Fruit fly (Drosophila melanogaster): ENCODE data around the gene CG4393.

Gene CG4393

DNA sequence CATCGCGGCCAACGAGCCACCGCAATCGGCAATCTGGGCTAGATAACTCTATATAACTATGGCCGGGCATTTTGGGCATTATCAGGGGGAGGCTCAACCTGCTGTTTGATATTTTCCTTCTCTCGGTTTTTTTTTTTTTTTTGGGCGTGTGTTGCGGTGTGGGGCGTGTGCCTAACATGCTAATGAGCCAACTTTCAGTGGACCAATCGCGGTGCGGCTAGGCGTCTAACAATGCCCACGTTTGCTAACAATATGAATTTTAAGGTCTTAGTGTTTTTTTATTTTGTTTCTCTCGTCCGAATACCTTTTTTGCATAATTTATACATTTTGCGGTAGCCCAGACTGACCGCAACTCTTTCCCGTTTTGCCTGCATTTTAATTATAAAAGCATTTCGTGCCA lies 37.3 kb upstream of the CG4393 start:
- TF ChIP-seq psq (GFP tag; optimal IDR thresholded peaks at IDR 0.05) (no peak), tai (GFP tag; optimal IDR thresholded peaks at IDR 0.05) (no peak), foxo (GFP tag; optimal IDR thresholded peaks at IDR 0.05) (no peak), Vsx2 (GFP tag; optimal IDR thresholded peaks at IDR 0.05; ENCODE audit: partially characterized antibody) (no peak), Hr78 (GFP tag; optimal IDR thresholded peaks at IDR 0.05) (no peak), Sp1 (GFP tag; optimal IDR thresholded peaks at IDR 0.05) (no peak), Abd-B (GFP tag; optimal IDR thresholded peaks at IDR 0.05) (no peak), ey (GFP tag; optimal IDR thresholded peaks at IDR 0.05) (no peak), CG9705 (GFP tag; optimal IDR thresholded peaks at IDR 0.05) (no peak), Dfd (GFP tag; optimal IDR thresholded peaks at IDR 0.05) (no peak)

DNA sequence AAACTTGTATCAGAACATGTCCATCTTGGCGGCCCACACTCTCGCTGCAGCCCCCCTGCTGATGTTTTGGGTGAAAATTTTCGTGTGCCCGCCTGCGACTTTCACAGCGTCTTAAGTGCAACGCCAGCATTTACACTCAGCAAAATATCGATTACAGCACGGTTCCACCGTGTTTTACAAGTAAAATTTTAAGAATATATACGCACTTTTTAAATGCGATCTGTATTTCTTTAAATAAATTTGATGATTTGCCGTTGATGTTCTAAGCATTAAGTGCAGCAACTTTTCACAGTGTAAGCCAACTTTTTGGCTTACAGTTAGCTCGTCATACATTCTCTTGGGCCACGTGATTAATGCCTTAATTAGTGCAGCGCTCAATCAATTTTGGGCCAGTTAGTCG lies 33.1 kb upstream of the CG4393 start:
- TF ChIP-seq dl (GFP tag; optimal IDR thresholded peaks at IDR 0.05; ENCODE audit: insufficient read depth in 1 of 2, partially characterized antibody in 2 of 2) (no peak), lola (GFP tag; optimal IDR thresholded peaks at IDR 0.05) (no peak), rgr (GFP tag; optimal IDR thresholded peaks at IDR 0.05) (peak; percentile 20), Dif (GFP tag; optimal IDR thresholded peaks at IDR 0.05; ENCODE audit: partially characterized antibody) (no peak), dmrt93B (GFP tag; optimal IDR thresholded peaks at IDR 0.05) (no peak), ey (GFP tag; optimal IDR thresholded peaks at IDR 0.05) (peak; percentile 19), jim (GFP tag; optimal IDR thresholded peaks at IDR 0.05) (no peak), CG32264 (GFP tag; optimal IDR thresholded peaks at IDR 0.05) (no peak), sage (GFP tag; optimal IDR thresholded peaks at IDR 0.05) (no peak), Sp1 (GFP tag; optimal IDR thresholded peaks at IDR 0.05) (no peak), brk (GFP tag; optimal IDR thresholded peaks at IDR 0.05) (no peak), foxo (GFP tag; optimal IDR thresholded peaks at IDR 0.05) (no peak), Dfd (GFP tag; optimal IDR thresholded peaks at IDR 0.05) (no peak), N (GFP tag; optimal IDR thresholded peaks at IDR 0.05) (no peak), h (GFP tag; optimal IDR thresholded peaks at IDR 0.05) (peak; percentile 34), HLH106 (tag; optimal IDR thresholded peaks at IDR 0.05) (no peak), Vsx2 (GFP tag; optimal IDR thresholded peaks at IDR 0.05; ENCODE audit: partially characterized antibody) (no peak), tai (GFP tag; optimal IDR thresholded peaks at IDR 0.05) (no peak), br (GFP tag; optimal IDR thresholded peaks at IDR 0.05) (no peak), psq (GFP tag; optimal IDR thresholded peaks at IDR 0.05) (no peak), dsf (GFP tag; optimal IDR thresholded peaks at IDR 0.05; ENCODE audit: borderline replicate concordance) (no peak), Myc (optimal IDR thresholded peaks at IDR 0.05) (no peak), OdsH (GFP tag; optimal IDR thresholded peaks at IDR 0.05) (no peak), GATAd (GFP tag; optimal IDR thresholded peaks at IDR 0.05) (no peak), Abd-B (GFP tag; optimal IDR thresholded peaks at IDR 0.05) (no peak)

DNA sequence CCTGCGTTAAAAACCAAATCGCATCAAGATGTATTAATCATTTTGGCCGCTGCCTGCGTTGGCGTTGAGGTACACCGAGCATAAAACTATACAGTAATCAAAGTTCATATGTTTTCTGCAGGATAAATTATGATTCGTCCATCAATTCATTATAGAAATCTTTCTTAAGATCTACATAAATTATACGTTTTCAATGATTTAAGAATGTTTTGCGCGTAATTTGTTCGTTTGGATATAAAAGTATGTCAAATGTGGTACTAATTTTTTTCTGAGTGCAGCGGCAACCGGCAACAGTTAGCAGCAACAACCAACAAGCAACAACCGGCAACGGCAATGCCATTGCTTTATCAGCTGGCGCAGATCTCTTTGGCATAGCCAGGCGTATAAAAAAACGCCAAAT lies 32.0 kb upstream of the CG4393 start:
- peak; percentile 20 for TF ChIP-seq HLH106 (tag; optimal IDR thresholded peaks at IDR 0.05)
- TF ChIP-seq jim (GFP tag; optimal IDR thresholded peaks at IDR 0.05): no peak
- peak in 1 of 2 experiments; percentile 34 for TF ChIP-seq foxo (GFP tag; optimal IDR thresholded peaks at IDR 0.05)
- TF ChIP-seq br (GFP tag; optimal IDR thresholded peaks at IDR 0.05): no peak
- TF ChIP-seq Hr78 (GFP tag; optimal IDR thresholded peaks at IDR 0.05): no peak
- TF ChIP-seq h (GFP tag; optimal IDR thresholded peaks at IDR 0.05): peak; percentile 21
- TF ChIP-seq Hr83 (GFP tag; optimal IDR thresholded peaks at IDR 0.05; ENCODE audit: poor library complexity, severe bottlenecking): no peak
- TF ChIP-seq Rel (GFP tag; optimal IDR thresholded peaks at IDR 0.05): no peak
- no peak for TF ChIP-seq Rel (tag; optimal IDR thresholded peaks at IDR 0.05)
- no peak for TF ChIP-seq N (GFP tag; optimal IDR thresholded peaks at IDR 0.05)
- no peak for TF ChIP-seq Jra (GFP tag; optimal IDR thresholded peaks at IDR 0.05)
- no peak for TF ChIP-seq lola (GFP tag; optimal IDR thresholded peaks at IDR 0.05)
- no peak for TF ChIP-seq CG32264 (GFP tag; optimal IDR thresholded peaks at IDR 0.05)
- TF ChIP-seq rgr (GFP tag; optimal IDR thresholded peaks at IDR 0.05): peak; percentile 2
- no peak for TF ChIP-seq OdsH (GFP tag; optimal IDR thresholded peaks at IDR 0.05)
- no peak for TF ChIP-seq sage (GFP tag; optimal IDR thresholded peaks at IDR 0.05)
- no peak for TF ChIP-seq psq (GFP tag; optimal IDR thresholded peaks at IDR 0.05)
- no peak for TF ChIP-seq usp (GFP tag; optimal IDR thresholded peaks at IDR 0.05)
- peak; percentile 3 for TF ChIP-seq fru (GFP tag; optimal IDR thresholded peaks at IDR 0.05)

DNA sequence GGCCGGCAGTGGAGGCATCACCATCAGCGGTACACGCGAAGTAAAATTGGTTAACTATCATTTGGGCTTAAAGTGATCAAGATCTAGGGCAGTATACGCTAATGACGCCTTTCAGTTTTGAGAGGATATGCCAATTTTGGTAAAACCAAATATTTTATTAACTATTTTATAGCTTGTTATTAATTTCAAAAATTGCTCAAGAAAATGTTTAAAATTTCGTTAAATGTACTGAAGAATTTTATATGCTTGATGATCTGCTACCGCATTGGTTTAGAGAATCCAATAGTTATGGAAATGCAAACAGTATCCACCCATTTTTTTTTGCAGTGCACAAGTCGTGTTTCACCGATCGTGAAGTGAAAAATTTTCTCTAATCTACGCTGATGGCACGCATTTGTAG lies 23.3 kb upstream of the CG4393 start:
- TF ChIP-seq ey (GFP tag; optimal IDR thresholded peaks at IDR 0.05) (no peak), jim (GFP tag; optimal IDR thresholded peaks at IDR 0.05) (no peak), Hr78 (GFP tag; optimal IDR thresholded peaks at IDR 0.05) (no peak), Jra (GFP tag; optimal IDR thresholded peaks at IDR 0.05) (no peak), fru (GFP tag; optimal IDR thresholded peaks at IDR 0.05) (no peak), lola (GFP tag; optimal IDR thresholded peaks at IDR 0.05) (no peak), Dif (GFP tag; optimal IDR thresholded peaks at IDR 0.05; ENCODE audit: partially characterized antibody) (no peak)

Measured in whole organism, wandering third instar larva.